Worm (Caenorhabditis elegans) whole organism, L1 larva: Measurements from ENCODE around the gene tiar-1.
A peak's percentile ranks its signal among the peaks of the same experiment; 100 is the strongest.

ENCODE experiments used
- C16A3.4 ChIP-seq: fragments of 150-350 bp; optimal IDR thresholded peaks from 2 replicates; lab custom pipeline; 2014; ENCODE audit warnings: missing biosample characterization, missing genetic modification characterization
- blmp-1 ChIP-seq: fragments of 150-350 bp; optimal IDR thresholded peaks from 2 replicates; lab custom pipeline; 2014; ENCODE audit warnings: missing biosample characterization, missing genetic modification characterization
- ceh-82 ChIP-seq, 3 experiments: fragments of 150-350 bp in 1 of 3; sonication (generic microtip) in 2 of 3; optimal IDR thresholded peaks; 2 replicates each; lab custom pipeline; 2014 to 2017; ENCODE audit warnings: missing biosample characterization in 3 of 3, missing genetic modification characterization in 3 of 3
- efl-1 ChIP-seq, 4 experiments: fragments of 150-350 bp; optimal IDR thresholded peaks in 3 of 4; peaks in 1 of 4; 1 replicate in 1 of 4; 2 replicates in 3 of 4; lab custom pipeline; 2014; ENCODE audit warnings: missing biosample characterization in 2 of 4, missing genetic modification characterization in 2 of 4, missing genetic modification reagents in 2 of 4
- egl-13 ChIP-seq: sonication (generic microtip); optimal IDR thresholded peaks from 2 replicates; lab custom pipeline; 2016; ENCODE audit warnings: missing genotype, missing genetic modification reagents, missing genetic modification characterization, missing compliant biosample characterization
- egl-27 ChIP-seq, 2 experiments: fragments of 150-350 bp in 1 of 2; sonication (generic microtip); optimal IDR thresholded peaks; 3 replicates each; lab custom pipeline; 2017 to 2018; ENCODE audit warnings: missing biosample characterization in 2 of 2, missing genetic modification characterization in 2 of 2, missing genetic modification reagents in 2 of 2
- fkh-10 ChIP-seq: sonication (generic microtip); optimal IDR thresholded peaks from 2 replicates; lab custom pipeline; 2017; ENCODE audit warnings: missing biosample characterization, missing genetic modification reagents, missing genetic modification characterization
- fkh-4 ChIP-seq: sonication (generic microtip); optimal IDR thresholded peaks from 2 replicates; lab custom pipeline; 2016; ENCODE audit warnings: missing compliant biosample characterization, missing genetic modification characterization, borderline replicate concordance
- grh-1 ChIP-seq: fragments of 200-800 bp; sonication (Bioruptor generic); IDR thresholded peaks from 2 replicates; pipeline ENCODE4 v1.3.6; 2022; ENCODE audit warnings: missing genetic modification reagents, missing genetic modification characterization, missing compliant biosample characterization
- hlh-4 ChIP-seq: sonication (generic microtip); optimal IDR thresholded peaks from 2 replicates; lab custom pipeline; 2016; ENCODE audit warnings: mild to moderate bottlenecking, missing genetic modification characterization, missing compliant biosample characterization
- irx-1 ChIP-seq: sonication (generic microtip); optimal IDR thresholded peaks from 2 replicates; lab custom pipeline; 2016; ENCODE audit warnings: missing genetic modification characterization, missing compliant biosample characterization
- isw-1 ChIP-seq: fragments of 200-800 bp; sonication (Bioruptor generic); IDR thresholded peaks from 2 replicates; pipeline ENCODE4 v1.3.6; 2022; ENCODE audit warnings: missing genetic modification characterization, missing compliant biosample characterization
- jun-1 ChIP-seq: fragments of 150-350 bp; optimal IDR thresholded peaks from 2 replicates; lab custom pipeline; 2014; ENCODE audit warnings: missing biosample characterization, missing genetic modification reagents, missing genetic modification characterization
- lin-13 ChIP-seq: fragments of 150-350 bp; optimal IDR thresholded peaks from 2 replicates; lab custom pipeline; 2014; ENCODE audit warnings: missing biosample characterization, missing genetic modification reagents, missing genetic modification characterization
- lin-14 ChIP-seq: fragments of 200-800 bp; sonication (Bioruptor generic); optimal IDR thresholded peaks from 2 replicates; lab custom pipeline; 2018; ENCODE audit warnings: mild to moderate bottlenecking, missing genetic modification characterization, moderate library complexity, missing compliant biosample characterization
- lin-39 ChIP-seq: fragments of 150-350 bp; optimal IDR thresholded peaks from 2 replicates; lab custom pipeline; 2014; ENCODE audit warnings: missing biosample characterization, missing genetic modification reagents, missing genetic modification characterization
- lir-3 ChIP-seq: sonication (generic microtip); optimal IDR thresholded peaks from 2 replicates; lab custom pipeline; 2016; ENCODE audit warnings: mild to moderate bottlenecking, missing genetic modification characterization, moderate library complexity, missing compliant biosample characterization; ENCODE audit not compliant: poor library complexity
- lsy-2 ChIP-seq, 2 experiments: fragments of 150-350 bp; optimal IDR thresholded peaks; 2 replicates each; lab custom pipeline; 2014; ENCODE audit warnings: missing biosample characterization in 2 of 2, missing genetic modification characterization in 2 of 2
- mdl-1 ChIP-seq, 2 experiments: fragments of 150-350 bp; optimal IDR thresholded peaks; 2 replicates each; lab custom pipeline; 2014 to 2017; ENCODE audit warnings: missing biosample characterization in 2 of 2, missing genetic modification characterization in 2 of 2, inconsistent platforms in 1 of 2
- mef-2 ChIP-seq: fragments of 150-350 bp; optimal IDR thresholded peaks from 2 replicates; lab custom pipeline; 2014; ENCODE audit warnings: missing biosample characterization, missing genetic modification characterization
- mep-1 ChIP-seq: fragments of 150-350 bp; optimal IDR thresholded peaks from 2 replicates; lab custom pipeline; 2014; ENCODE audit warnings: missing biosample characterization, missing genetic modification characterization
- nhr-11 ChIP-seq: fragments of 150-350 bp; optimal IDR thresholded peaks from 2 replicates; lab custom pipeline; 2014; ENCODE audit warnings: missing biosample characterization, missing genetic modification characterization
- nhr-12 ChIP-seq: sonication (generic microtip); optimal IDR thresholded peaks from 2 replicates; lab custom pipeline; 2017; ENCODE audit warnings: missing biosample characterization, missing genetic modification characterization
- nhr-19 ChIP-seq: fragments of 200-800 bp; sonication (Bioruptor generic); conservative IDR thresholded peaks from 2 replicates; pipeline ENCODE4 v1.3.6; 2022; ENCODE audit warnings: missing genetic modification characterization, missing compliant biosample characterization
- nhr-77 ChIP-seq: fragments of 150-350 bp; optimal IDR thresholded peaks from 2 replicates; lab custom pipeline; 2014; ENCODE audit warnings: missing biosample characterization, missing genetic modification characterization
- nhr-85 ChIP-seq: sonication (generic microtip); peaks from one replicate; lab custom pipeline; 2016; ENCODE audit warnings: missing genetic modification characterization, inconsistent platforms, missing compliant biosample characterization
- pqm-1 ChIP-seq: sonication (generic microtip); optimal IDR thresholded peaks from 3 replicates; lab custom pipeline; 2017; ENCODE audit warnings: missing biosample characterization, missing genetic modification characterization
- skn-1 ChIP-seq: fragments of 150-350 bp; optimal IDR thresholded peaks from 2 replicates; lab custom pipeline; 2014; ENCODE audit warnings: missing biosample characterization, missing genetic modification characterization
- snu-23 ChIP-seq: sonication (generic microtip); optimal IDR thresholded peaks from 2 replicates; lab custom pipeline; 2016; ENCODE audit warnings: missing genetic modification characterization, missing compliant biosample characterization
- swsn-7 ChIP-seq: sonication (generic microtip); optimal IDR thresholded peaks from 2 replicates; lab custom pipeline; 2016; ENCODE audit warnings: missing genetic modification characterization, missing compliant biosample characterization
- tlp-1 ChIP-seq: fragments of 150-350 bp; optimal IDR thresholded peaks from 2 replicates; lab custom pipeline; 2014; ENCODE audit warnings: missing biosample characterization, missing genetic modification characterization
- unc-30 ChIP-seq: sonication (generic microtip); optimal IDR thresholded peaks from 2 replicates; lab custom pipeline; 2017; ENCODE audit warnings: missing biosample characterization, missing genetic modification characterization
- unc-98 ChIP-seq: fragments of 200-800 bp; sonication (Bioruptor generic); IDR thresholded peaks from 2 replicates; pipeline ENCODE4 v1.3.6; 2022; ENCODE audit warnings: missing genetic modification characterization, missing compliant biosample characterization
- xbp-1 ChIP-seq: sonication (generic microtip); optimal IDR thresholded peaks from 2 replicates; lab custom pipeline; 2016; ENCODE audit warnings: missing genetic modification characterization, missing compliant biosample characterization
- zag-1 ChIP-seq: fragments of 150-350 bp; optimal IDR thresholded peaks from 2 replicates; lab custom pipeline; 2014; ENCODE audit warnings: missing biosample characterization, missing genetic modification characterization
- zip-4 ChIP-seq: fragments of 200-800 bp; sonication (Bioruptor generic); optimal IDR thresholded peaks from 2 replicates; lab custom pipeline; 2018; ENCODE audit warnings: mild to moderate bottlenecking, missing genetic modification characterization, moderate library complexity, missing compliant biosample characterization

tiar-1 gene

DNA sequence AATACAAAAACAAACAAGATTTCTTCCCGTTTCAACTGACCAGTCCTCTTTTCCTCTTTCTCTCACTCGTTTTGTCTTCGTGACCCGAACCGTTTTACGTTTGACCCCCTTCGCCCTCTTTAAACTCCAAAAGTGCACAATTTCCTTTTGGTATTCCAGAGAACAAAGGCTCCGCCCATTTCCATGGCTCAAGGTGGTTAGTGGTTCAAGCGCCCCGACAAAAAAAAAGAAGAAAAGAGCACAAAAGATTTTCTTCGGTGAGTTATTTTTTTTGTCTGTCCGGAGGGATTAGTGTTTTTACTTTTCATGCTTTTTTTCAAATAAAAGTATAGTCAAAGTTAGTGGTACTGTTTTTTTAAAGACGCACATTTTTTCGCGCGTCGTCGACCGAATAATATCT is 7.1 kb downstream of the tiar-1 start, which contains the start of gene osta-2:
Gene osta-2 (plus strand): TSS at position 160 of the 400 bp plus-strand sequence.
- no peak for TF ChIP-seq isw-1 (GFP tag; lab: Robert Waterston, UW)
- TF ChIP-seq unc-30 (tag; lab: Kevin White, UChicago) = no peak
- TF ChIP-seq blmp-1 (tag; lab: Kevin White, UChicago) = peak; percentile 12
- peak; percentile 27 for TF ChIP-seq lin-14

DNA sequence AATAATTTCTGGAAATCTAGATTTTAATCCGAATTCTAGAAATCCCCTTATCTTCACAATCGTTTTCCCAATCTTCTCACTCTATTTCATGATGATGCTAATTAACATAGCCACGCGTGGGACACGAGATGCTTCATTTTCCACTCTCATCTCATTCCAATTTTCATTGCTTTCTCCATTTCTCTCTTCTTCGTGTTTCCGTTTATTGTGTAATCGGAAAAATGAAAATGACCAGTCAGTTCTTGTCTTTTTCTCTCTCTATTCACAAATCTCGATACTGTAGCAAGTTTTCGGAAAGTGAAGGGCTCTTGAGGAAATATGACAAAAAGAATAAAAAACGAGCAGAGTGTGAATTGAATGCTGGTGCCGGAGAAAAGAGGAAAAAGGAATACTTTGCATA is 10.1 kb downstream of the tiar-1 start:
- no peak for TF ChIP-seq egl-27 (tag; optimal IDR thresholded peaks at IDR 0.05; lab: Kevin White, UChicago)
- no peak for TF ChIP-seq lir-3 (tag; lab: Kevin White, UChicago)
- TF ChIP-seq mdl-1 (tag; optimal IDR thresholded peaks at IDR 0.05; lab: Kevin White, UChicago) = no peak
- TF ChIP-seq lin-39 (tag; lab: Kevin White, UChicago) = no peak
- TF ChIP-seq jun-1 = no peak
- no peak for TF ChIP-seq xbp-1 (tag; lab: Kevin White, UChicago)
- TF ChIP-seq skn-1 (tag; lab: Kevin White, UChicago) = no peak
- TF ChIP-seq pqm-1 (tag; lab: Kevin White, UChicago) = no peak
- no peak for TF ChIP-seq egl-13 (tag; lab: Kevin White, UChicago)
- TF ChIP-seq tlp-1 = no peak
- no peak for TF ChIP-seq nhr-19 (GFP tag; lab: Robert Waterston, UW)
- peak; percentile 15 for TF ChIP-seq nhr-85 (tag; lab: Kevin White, UChicago)
- no peak for TF ChIP-seq grh-1 (GFP tag; lab: Robert Waterston, UW)
- no peak for TF ChIP-seq efl-1 (optimal IDR thresholded peaks at IDR 0.05; lab: Kevin White, UChicago)
- TF ChIP-seq efl-1 (GFP tag; optimal IDR thresholded peaks at IDR 0.05 in 1 of 2; lab: Kevin White, UChicago) = no peak
- no peak for TF ChIP-seq swsn-7 (tag; lab: Kevin White, UChicago)
- TF ChIP-seq nhr-77 = no peak
- TF ChIP-seq blmp-1 (tag; lab: Kevin White, UChicago) = peak; percentile 93
- no peak for TF ChIP-seq fkh-4 (tag; lab: Kevin White, UChicago)
- TF ChIP-seq unc-98 (GFP tag; lab: Robert Waterston, UW) = no peak
- TF ChIP-seq lin-14 = peak; percentile 55
- no peak for TF ChIP-seq nhr-11 (tag; lab: Kevin White, UChicago)
- no peak for TF ChIP-seq irx-1 (tag; lab: Kevin White, UChicago)
- TF ChIP-seq, all 84 proteins: peak for 3

DNA sequence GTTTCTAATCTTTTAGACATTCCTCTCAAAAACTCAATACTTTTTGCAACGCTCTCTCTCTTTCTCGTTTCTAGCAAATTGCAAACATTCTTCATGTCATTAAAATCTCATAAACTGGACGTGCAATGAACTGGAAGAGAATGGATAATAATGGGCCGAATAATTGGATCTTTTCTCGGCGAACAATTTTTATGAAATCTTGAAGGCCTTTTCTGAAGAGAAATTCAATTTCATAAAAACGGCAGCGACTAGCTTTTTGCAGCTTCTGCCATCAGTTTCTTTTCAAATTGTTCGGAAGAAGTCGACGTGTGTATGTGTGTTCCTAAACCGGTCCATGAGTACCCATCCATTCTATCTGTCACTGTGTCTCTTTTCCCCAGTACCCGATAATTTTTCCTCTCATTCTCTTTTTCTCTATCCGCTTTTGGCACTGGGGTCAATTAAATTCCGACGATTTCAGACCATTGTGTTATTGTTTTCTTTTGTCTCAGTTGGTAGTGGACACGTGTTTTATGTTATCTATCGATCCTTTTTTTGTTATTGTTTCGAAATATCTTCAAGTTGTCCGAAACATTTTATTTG is 11.9 kb downstream of the tiar-1 start:
- TF ChIP-seq lin-14 (peak; percentile 46), ceh-82 (tag; optimal IDR thresholded peaks at IDR 0.05; lab: Kevin White, UChicago) (no peak), snu-23 (GFP tag; lab: Kevin White, UChicago) (peak; percentile 29), nhr-12 (tag; lab: Kevin White, UChicago) (no peak), mdl-1 (tag; optimal IDR thresholded peaks at IDR 0.05; lab: Kevin White, UChicago) (no peak), lsy-2 (tag; optimal IDR thresholded peaks at IDR 0.05; lab: Kevin White, UChicago) (no peak), zip-4 (no peak), mef-2 (tag; lab: Kevin White, UChicago) (no peak), nhr-85 (tag; lab: Kevin White, UChicago) (peak; percentile 78), fkh-10 (GFP tag; lab: Kevin White, UChicago) (peak; percentile 29), blmp-1 (tag; lab: Kevin White, UChicago) (peak; percentile 69), jun-1 (no peak), mep-1 (no peak), pqm-1 (tag; lab: Kevin White, UChicago) (no peak), lin-13 (GFP tag; lab: Kevin White, UChicago) (no peak), efl-1 (optimal IDR thresholded peaks at IDR 0.05; lab: Kevin White, UChicago) (no peak), efl-1 (GFP tag; optimal IDR thresholded peaks at IDR 0.05 in 1 of 2; lab: Kevin White, UChicago) (peak in 1 of 2 experiments; percentile 50), zag-1 (tag; lab: Kevin White, UChicago) (no peak), hlh-4 (tag; lab: Kevin White, UChicago) (no peak), fkh-4 (tag; lab: Kevin White, UChicago) (no peak), C16A3.4 (tag; lab: Kevin White, UChicago) (no peak)
